Fruit fly (Drosophila melanogaster): ENCODE results near the gene Cdk12.
A peak's percentile ranks its signal among the peaks of the same experiment; 100 is the strongest.

Gene Cdk12

dm6 chr3L:21539245-21540196 lies 23.4 kb downstream of the Cdk12 start, which contains the start of the genes COX8 and VhaM9.7-b (continued):
- TF ChIP-seq sima (GFP tag; optimal IDR thresholded peaks at IDR 0.05): no peak
- peak in 1 of 2 experiments; percentile 30 for TF ChIP-seq Hr51 (GFP tag; optimal IDR thresholded peaks at IDR 0.05)
- no peak for TF ChIP-seq Myb (GFP tag; optimal IDR thresholded peaks at IDR 0.05)
- TF ChIP-seq CG10147 (GFP tag; optimal IDR thresholded peaks at IDR 0.05): no peak
- peak; percentile 80 for TF ChIP-seq lilli (GFP tag; optimal IDR thresholded peaks at IDR 0.05)
- TF ChIP-seq CG2199 (GFP tag; IDR thresholded peaks at IDR 0.05): peak; percentile 57; the same call in 1 of the 3 replicates
- TF ChIP-seq CG16779 (GFP tag; IDR thresholded peaks at IDR 0.05): peak; percentile 48; the same call in 1 of the 2 replicates
- peak; percentile 71 for TF ChIP-seq Ssrp (tag; optimal IDR thresholded peaks at IDR 0.05)
- peak; percentile 63 for TF ChIP-seq sens (GFP tag)
- peak; percentile 48 for TF ChIP-seq CHES-1-like (GFP tag; optimal IDR thresholded peaks at IDR 0.05)
- peak; percentile 65 for TF ChIP-seq CG1602 (GFP tag; optimal IDR thresholded peaks at IDR 0.05)
- peak; percentile 72 for TF ChIP-seq amos (GFP tag; IDR thresholded peaks at IDR 0.05; ENCODE audit: partially characterized antibody)
- peak; percentile 72 for TF ChIP-seq Xbp1 (GFP tag; optimal IDR thresholded peaks at IDR 0.05)
- peak; percentile 58 for TF ChIP-seq Bgb (GFP tag; IDR thresholded peaks at IDR 0.05; ENCODE audit: partially characterized antibody)
- peak; percentile 60 for TF ChIP-seq Opbp (GFP tag; IDR thresholded peaks at IDR 0.05; ENCODE audit: partially characterized antibody)
- peak; percentile 32 for TF ChIP-seq fd3F (GFP tag; optimal IDR thresholded peaks at IDR 0.05)
- peak; percentile 45 for TF ChIP-seq CG13123 (GFP tag; optimal IDR thresholded peaks at IDR 0.05)
- TF ChIP-seq btn (GFP tag; optimal IDR thresholded peaks at IDR 0.05): no peak
- no peak for TF ChIP-seq bowl (GFP tag; IDR thresholded peaks at IDR 0.05)
- TF ChIP-seq ash1 (GFP tag; optimal IDR thresholded peaks at IDR 0.05): no peak
- peak; percentile 77 for TF ChIP-seq Scr (GFP tag; IDR thresholded peaks at IDR 0.05; ENCODE audit: partially characterized antibody)
- TF ChIP-seq CG1647 (GFP tag; optimal IDR thresholded peaks at IDR 0.05): peak; percentile 25
- peak; percentile 80 for TF ChIP-seq slbo (GFP tag; IDR thresholded peaks at IDR 0.05)
- TF ChIP-seq C15 (GFP tag; IDR thresholded peaks at IDR 0.05): no peak
- TF ChIP-seq BEAF-32 (GFP tag; optimal IDR thresholded peaks at IDR 0.05): peak; percentile 93
- TF ChIP-seq trem (tag; optimal IDR thresholded peaks at IDR 0.05): peak; percentile 40
- TF ChIP-seq CG17912 (GFP tag; optimal IDR thresholded peaks at IDR 0.05): no peak
- peak; percentile 40 for TF ChIP-seq CG10543 (GFP tag; optimal IDR thresholded peaks at IDR 0.05)
- 0 out of 3 replicates have a peak, but pooled peaks have one; percentile 48 for TF ChIP-seq Dbx (GFP tag; IDR thresholded peaks at IDR 0.05)
- peak; percentile 69 for TF ChIP-seq CG6791 (GFP tag; IDR thresholded peaks at IDR 0.05; ENCODE audit: partially characterized antibody)
- TF ChIP-seq Nf-YA (GFP tag; IDR thresholded peaks at IDR 0.05): no peak
- no peak for TF ChIP-seq her (GFP tag; optimal IDR thresholded peaks at IDR 0.05)
- TF ChIP-seq CTCF (GFP tag; optimal IDR thresholded peaks at IDR 0.05): no peak
- peak; percentile 43 for TF ChIP-seq Atf-2 (GFP tag; optimal IDR thresholded peaks at IDR 0.05)
- TF ChIP-seq dimm (GFP tag; IDR thresholded peaks at IDR 0.05): no peak
- TF ChIP-seq Lim3 (GFP tag; IDR thresholded peaks at IDR 0.05): no peak
- peak; percentile 88 for TF ChIP-seq bigmax (GFP tag; optimal IDR thresholded peaks at IDR 0.05)
- TF ChIP-seq chif (GFP tag; optimal IDR thresholded peaks at IDR 0.05): peak; percentile 50 to 51
- TF ChIP-seq CG2116 (GFP tag; optimal IDR thresholded peaks at IDR 0.05): peak; percentile 61
- peak; percentile 32 for TF ChIP-seq ab (GFP tag; optimal IDR thresholded peaks at IDR 0.05)
- peak; percentile 46; the same call in 1 of the 2 replicates for TF ChIP-seq nerfin-2 (GFP tag; IDR thresholded peaks at IDR 0.05; ENCODE audit: partially characterized antibody)
- peak; percentile 47 for TF ChIP-seq CG12299 (tag; optimal IDR thresholded peaks at IDR 0.05)
- peak; percentile 54 to 68 for TF ChIP-seq dpn (GFP tag; optimal IDR thresholded peaks at IDR 0.05)
- TF ChIP-seq ranshi (GFP tag; IDR thresholded peaks at IDR 0.05): peak; percentile 73
- peak; percentile 53 for TF ChIP-seq CG9876 (GFP tag; optimal IDR thresholded peaks at IDR 0.05)
- peak; percentile 25 for TF ChIP-seq CG9609 (GFP tag; optimal IDR thresholded peaks at IDR 0.05)
- TF ChIP-seq CG16813 (GFP tag; IDR thresholded peaks at IDR 0.05; ENCODE audit: partially characterized antibody): peak; percentile 80
- TF ChIP-seq stwl (tag; optimal IDR thresholded peaks at IDR 0.05): peak; percentile 36

All from whole organism, embryonic.